Worm (Caenorhabditis elegans): Measurements from ENCODE around the gene Y75B8A.10.

DNA sequence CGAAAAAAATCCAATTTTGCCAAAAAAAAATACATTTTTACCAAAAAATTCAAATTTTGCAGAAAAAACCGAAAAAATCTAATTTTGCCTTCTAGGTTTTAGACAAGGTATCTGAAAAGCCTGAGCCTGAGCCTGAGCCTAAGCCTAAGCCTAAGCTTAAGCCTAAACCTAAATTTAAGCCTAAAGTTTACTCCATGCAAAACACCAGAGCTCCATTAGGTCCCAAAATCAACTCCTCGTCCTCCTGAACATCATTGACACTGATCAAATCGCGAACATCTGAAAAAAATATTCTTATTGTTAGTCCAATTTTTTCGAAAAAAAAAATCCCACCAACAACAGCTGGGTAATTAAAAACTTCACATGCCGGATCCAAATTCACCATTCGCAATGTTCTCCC, 35.3 kb upstream of the Y75B8A.10 start:
- TF ChIP-seq R02D3.7 (tag; optimal IDR thresholded peaks at IDR 0.05) (no peak), unc-39 (tag; optimal IDR thresholded peaks at IDR 0.05) (no peak), mdl-1 (tag; optimal IDR thresholded peaks at IDR 0.05) (no peak), nhr-12 (tag; optimal IDR thresholded peaks at IDR 0.05) (no peak), nhr-237 (tag; optimal IDR thresholded peaks at IDR 0.05) (no peak), nhr-10 (tag; optimal IDR thresholded peaks at IDR 0.05) (no peak), snpc-4 (tag; optimal IDR thresholded peaks at IDR 0.05) (no peak), fos-1 (tag; optimal IDR thresholded peaks at IDR 0.05) (no peak), mbf-1 (tag; optimal IDR thresholded peaks at IDR 0.05) (no peak), ztf-11 (tag; optimal IDR thresholded peaks at IDR 0.05) (no peak), unc-62 (GFP tag; optimal IDR thresholded peaks at IDR 0.05) (no peak), nhr-11 (tag; optimal IDR thresholded peaks at IDR 0.05) (no peak), blmp-1 (tag; optimal IDR thresholded peaks at IDR 0.05; ENCODE audit: insufficient read depth) (no peak)

All from whole organism, L2 larva.